Fruit fly (Drosophila melanogaster) whole organism, pupa: ENCODE data around the gene HP1c.

Experiments used
- CG10348 ChIP-seq: fragments of 200-800 bp; sonication (Bioruptor generic); IDR thresholded peaks from 2 replicates; pipeline ENCODE4 v1.3.6; 2022; ENCODE audit warnings: missing biosample characterization, missing genetic modification characterization
- CG12605 ChIP-seq: fragments of 200-800 bp; sonication (Bioruptor generic); IDR thresholded peaks from 2 replicates; pipeline ENCODE4 v1.3.6; 2022; ENCODE audit warnings: missing biosample characterization, missing genetic modification characterization
- CG13204 ChIP-seq: fragments of 200-800 bp; sonication (Bioruptor generic); optimal IDR thresholded peaks from 2 replicates; lab custom pipeline; 2018; ENCODE audit warnings: missing biosample characterization, mild to moderate bottlenecking, missing genetic modification characterization, moderate library complexity
- CG14655 ChIP-seq: fragments of 200-800 bp; sonication (Bioruptor generic); optimal IDR thresholded peaks from 3 replicates; lab custom pipeline; 2017; ENCODE audit warnings: mild to moderate bottlenecking, missing biosample characterization, missing genetic modification reagents, missing genetic modification characterization
- CG15710 ChIP-seq: fragments of 200-800 bp; sonication (Bioruptor generic); optimal IDR thresholded peaks from 2 replicates; lab custom pipeline; 2018; ENCODE audit warnings: missing biosample characterization, mild to moderate bottlenecking, missing genetic modification characterization, moderate library complexity
- CG17806 ChIP-seq: fragments of 200-800 bp; sonication (Bioruptor generic); optimal IDR thresholded peaks from 2 replicates; lab custom pipeline; 2018; ENCODE audit warnings: missing biosample characterization, mild to moderate bottlenecking, missing genetic modification characterization, moderate library complexity
- CG32121 ChIP-seq: fragments of 200-800 bp; sonication (Bioruptor generic); IDR thresholded peaks from 2 replicates; pipeline ENCODE4 v1.3.6; 2022; ENCODE audit warnings: missing biosample characterization, missing genetic modification characterization
- CG34367 ChIP-seq: fragments of 200-800 bp; sonication (Bioruptor generic); optimal IDR thresholded peaks from 2 replicates; lab custom pipeline; 2018; ENCODE audit warnings: missing biosample characterization, mild to moderate bottlenecking, missing genetic modification characterization
- CG4496 ChIP-seq: fragments of 200-800 bp; sonication (Bioruptor generic); IDR thresholded peaks from 3 replicates; pipeline ENCODE4 v1.3.6; 2022; ENCODE audit warnings: missing biosample characterization, missing genetic modification characterization
- CG8159 ChIP-seq: fragments of 200-800 bp; sonication (Bioruptor generic); optimal IDR thresholded peaks from 3 replicates; lab custom pipeline; 2018; ENCODE audit warnings: missing biosample characterization, mild to moderate bottlenecking, missing genetic modification characterization, moderate library complexity
- CG8301 ChIP-seq: fragments of 200-800 bp; sonication (Bioruptor generic); optimal IDR thresholded peaks from 2 replicates; lab custom pipeline; 2018; ENCODE audit warnings: missing biosample characterization, mild to moderate bottlenecking, missing genetic modification characterization
- CG9948 ChIP-seq: fragments of 200-800 bp; sonication (Bioruptor generic); optimal IDR thresholded peaks from 2 replicates; lab custom pipeline; 2018; ENCODE audit warnings: missing biosample characterization, mild to moderate bottlenecking, missing genetic modification characterization, moderate library complexity
- D1 ChIP-seq: fragments of 200-800 bp; sonication (Bioruptor generic); optimal IDR thresholded peaks from 2 replicates; lab custom pipeline; 2018; ENCODE audit warnings: missing biosample characterization, mild to moderate bottlenecking, missing genetic modification characterization, moderate library complexity
- EcR ChIP-seq: fragments of 200-800 bp; sonication (Bioruptor generic); optimal IDR thresholded peaks from 3 replicates; lab custom pipeline; 2019; ENCODE audit warnings: missing biosample characterization, missing genetic modification characterization, mild to moderate bottlenecking, moderate library complexity, missing genetic modification reagents
- Ets98B ChIP-seq: fragments of 200-800 bp; sonication (Bioruptor generic); IDR thresholded peaks from 2 replicates; pipeline ENCODE4 v1.3.6; 2022; ENCODE audit warnings: missing biosample characterization, missing genetic modification characterization
- Pif1A ChIP-seq: fragments of 200-800 bp; sonication (Bioruptor generic); optimal IDR thresholded peaks from 3 replicates; lab custom pipeline; 2016; ENCODE audit warnings: missing biosample characterization, missing genetic modification characterization
- Pif1B ChIP-seq: fragments of 200-800 bp; sonication (Bioruptor generic); optimal IDR thresholded peaks from 3 replicates; lab custom pipeline; 2016; ENCODE audit warnings: missing biosample characterization, missing genetic modification characterization
- Snoo ChIP-seq: fragments of 200-800 bp; sonication (Bioruptor generic); optimal IDR thresholded peaks from 3 replicates; lab custom pipeline; 2017; ENCODE audit warnings: missing biosample characterization, mild to moderate bottlenecking, missing genetic modification characterization, inconsistent platforms
- fd96Ca ChIP-seq: fragments of 200-800 bp; sonication (Bioruptor generic); IDR thresholded peaks from 3 replicates; pipeline ENCODE4 v1.3.6; 2022; ENCODE audit warnings: missing biosample characterization, missing genetic modification characterization
- gl ChIP-seq: fragments of 200-800 bp; sonication (Bioruptor generic); optimal IDR thresholded peaks from 2 replicates; lab custom pipeline; 2018; ENCODE audit warnings: missing biosample characterization, mild to moderate bottlenecking, missing genetic modification characterization
- rn ChIP-seq: fragments of 200-800 bp; sonication (Bioruptor generic); IDR thresholded peaks from 2 replicates; pipeline ENCODE4 v1.3.6; 2022; ENCODE audit warnings: missing biosample characterization, missing genetic modification characterization

Gene HP1c

DNA sequence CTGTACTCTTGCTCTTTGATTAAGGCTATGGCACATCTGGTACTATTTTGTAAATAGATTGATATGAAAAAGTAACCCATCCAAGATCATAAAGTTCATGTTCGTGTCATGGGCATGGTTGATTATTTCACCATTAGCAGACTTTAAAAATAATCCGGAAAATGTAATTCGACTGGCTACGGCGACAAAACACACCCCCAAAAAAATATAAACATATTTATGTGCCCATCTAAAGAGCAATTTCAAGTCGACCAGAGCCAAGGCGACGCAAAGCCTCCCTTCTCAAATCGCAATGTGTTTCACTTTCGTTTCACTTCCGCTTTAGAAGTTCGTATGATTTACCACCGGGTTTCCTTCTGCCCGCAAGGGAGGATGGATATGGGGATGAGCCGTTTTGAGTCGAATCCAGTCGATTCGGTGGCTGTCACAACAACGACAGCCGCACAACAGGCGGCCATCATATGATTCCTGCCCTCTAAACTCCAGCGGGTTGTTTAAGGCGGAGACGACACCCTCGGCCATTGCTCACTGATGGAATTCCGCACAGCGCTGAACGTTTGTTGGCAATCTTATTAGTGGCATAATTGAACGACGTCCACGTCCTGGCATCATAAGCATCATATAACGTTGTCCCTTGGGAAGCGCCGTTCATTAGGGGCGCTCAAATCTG, 26.3 kb upstream of the HP1c start:
- TF ChIP-seq CG8159 = no peak
- TF ChIP-seq CG4496 = no peak
- no peak for TF ChIP-seq Pif1A (GFP tag; lab: Kevin White, UChicago)
- TF ChIP-seq gl (tag; lab: Kevin White, UChicago) = no peak
- TF ChIP-seq Ets98B (GFP tag; lab: Robert Waterston, UW) = no peak
- no peak for TF ChIP-seq CG9948 (tag; lab: Kevin White, UChicago)
- no peak for TF ChIP-seq Snoo
- TF ChIP-seq EcR = no peak

DNA sequence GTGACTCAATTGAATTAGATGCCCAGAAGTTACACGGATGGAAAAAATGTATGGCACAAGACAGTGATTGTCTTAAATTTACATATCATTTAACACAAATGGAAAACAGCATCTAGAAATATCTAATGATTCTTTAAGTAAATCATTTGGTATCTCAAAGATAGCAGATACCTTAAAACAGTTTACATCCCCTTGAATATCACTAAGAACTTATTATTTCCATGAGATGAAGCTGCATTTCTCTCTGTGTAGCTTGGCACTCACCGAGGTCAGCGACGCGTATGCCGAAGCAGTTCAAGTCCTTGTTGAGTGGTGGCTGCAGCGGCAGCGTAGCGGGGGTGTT, 25.8 kb upstream of the HP1c start:
- TF ChIP-seq CG4496 = no peak
- TF ChIP-seq gl (tag; lab: Kevin White, UChicago) = no peak
- TF ChIP-seq CG15710 = no peak

DNA sequence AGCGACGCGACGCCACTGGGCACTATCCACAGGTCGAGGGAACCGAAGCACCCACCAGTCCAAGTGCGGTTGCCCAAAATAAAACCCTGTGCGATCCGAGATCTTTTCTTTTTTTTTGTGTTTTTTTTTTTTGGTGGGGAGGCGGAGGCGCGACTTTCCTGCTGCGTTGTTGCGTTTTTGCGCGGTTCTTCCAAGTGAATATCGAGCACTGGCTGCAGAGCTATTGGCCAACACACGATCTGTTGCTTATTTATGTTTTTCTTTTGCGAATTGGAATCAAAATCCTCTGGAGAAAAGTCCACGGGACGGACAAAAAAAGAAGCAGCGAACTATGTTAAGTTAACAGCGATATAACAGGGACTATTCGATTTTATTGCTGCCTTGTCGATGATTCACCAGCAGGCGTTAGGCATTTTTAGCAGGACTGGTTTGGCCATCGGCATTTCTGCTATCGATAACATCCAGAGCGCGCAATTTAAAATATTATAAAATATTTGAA, 24.6 kb upstream of the HP1c start, which contains the start of gene wge:
wge (minus strand) TSS at position 343 of the 499 bp plus-strand sequence.
- TF ChIP-seq Snoo (peak; percentile 59), Pif1A (GFP tag; lab: Kevin White, UChicago) (peak; percentile 83), CG34367 (tag; lab: Kevin White, UChicago) (peak; percentile 68), CG13204 (peak; percentile 86), CG12605 (peak; percentile 76; the same call in 1 of the 2 replicates), CG10348 (no peak), Pif1B (GFP tag; lab: Kevin White, UChicago) (peak; percentile 66), CG8301 (tag; lab: Kevin White, UChicago) (peak; percentile 72), CG9948 (tag; lab: Kevin White, UChicago) (peak; percentile 62), fd96Ca (GFP tag; lab: Robert Waterston, UW) (peak; percentile 57; the same call in 2 of the 3 replicates), EcR (peak; percentile 5), D1 (no peak), rn (peak; percentile 48; the same call in 1 of the 2 replicates), CG15710 (peak; percentile 81), CG17806 (tag; lab: Kevin White, UChicago) (peak; percentile 62), CG4496 (peak; percentile 80; the same call in 2 of the 3 replicates), Ets98B (GFP tag; lab: Robert Waterston, UW) (peak; percentile 66), CG8159 (peak; percentile 80), CG14655 (GFP tag; lab: Kevin White, UChicago) (peak; percentile 86), CG32121 (GFP tag; lab: Robert Waterston, UW) (peak; percentile 61), gl (tag; lab: Kevin White, UChicago) (peak; percentile 84)

DNA sequence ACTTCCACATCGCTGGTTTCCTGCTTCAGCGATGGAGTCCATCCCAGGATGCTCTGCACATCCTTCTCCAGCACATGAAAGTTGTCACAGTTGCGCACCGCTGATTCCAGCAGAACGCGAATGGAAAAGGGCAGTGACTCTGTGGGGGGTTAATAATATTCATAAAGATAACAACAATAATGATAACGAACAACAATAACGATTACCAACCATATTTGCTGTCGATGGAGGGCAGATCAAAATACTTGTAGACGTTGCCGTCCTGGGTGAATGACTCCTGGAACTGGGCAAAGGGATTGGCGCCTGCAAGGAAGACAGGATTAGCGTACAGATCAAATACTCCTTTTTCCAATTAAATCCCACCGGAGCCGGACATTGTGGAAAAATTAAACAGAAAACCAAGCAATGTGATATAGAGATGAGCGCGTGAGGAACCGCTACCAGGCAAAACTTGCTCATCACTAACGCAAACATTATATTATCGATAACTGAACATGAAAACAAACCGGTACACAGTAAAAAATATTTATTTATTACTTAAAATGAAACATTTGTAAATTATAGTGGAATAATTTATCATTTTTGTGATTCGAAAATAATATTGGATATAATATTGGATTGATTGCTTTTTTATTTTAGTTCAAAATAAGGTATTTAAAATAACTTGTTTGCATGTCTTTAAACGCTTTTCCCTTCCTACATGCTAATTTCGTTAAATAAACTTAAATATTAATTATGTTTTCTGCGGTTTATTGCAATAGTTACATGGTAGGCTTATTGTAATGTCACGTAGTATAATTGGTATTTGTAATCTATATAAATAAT, 21.1 kb upstream of the HP1c start, which contains the start of gene Irp-1A:
Irp-1A (minus strand) TSS at position 439 of the 825 bp plus-strand sequence.
- TF ChIP-seq Snoo = peak; percentile 45
- no peak for TF ChIP-seq CG10348
- TF ChIP-seq Ets98B (GFP tag; lab: Robert Waterston, UW) = peak; percentile 71
- peak; percentile 67 for TF ChIP-seq CG15710
- TF ChIP-seq CG34367 (tag; lab: Kevin White, UChicago) = peak; percentile 51
- TF ChIP-seq CG17806 (tag; lab: Kevin White, UChicago) = peak; percentile 72
- no peak for TF ChIP-seq rn
- peak; percentile 86 for TF ChIP-seq CG12605
- peak; percentile 38 for TF ChIP-seq Pif1B (GFP tag; lab: Kevin White, UChicago)
- TF ChIP-seq CG8301 (tag; lab: Kevin White, UChicago) = peak; percentile 72
- peak; percentile 48; the same call in 2 of the 3 replicates for TF ChIP-seq CG4496
- TF ChIP-seq D1 = no peak
- peak; percentile 12 for TF ChIP-seq gl (tag; lab: Kevin White, UChicago)
- peak; percentile 2 for TF ChIP-seq Pif1A (GFP tag; lab: Kevin White, UChicago)
- TF ChIP-seq EcR = peak; percentile 86
- TF ChIP-seq CG14655 (GFP tag; lab: Kevin White, UChicago) = peak; percentile 66
- TF ChIP-seq CG13204 = no peak
- peak; percentile 77 for TF ChIP-seq CG8159
- peak; percentile 73 for TF ChIP-seq CG9948 (tag; lab: Kevin White, UChicago)
- no peak for TF ChIP-seq fd96Ca (GFP tag; lab: Robert Waterston, UW)
- peak; percentile 72; the same call in 1 of the 2 replicates for TF ChIP-seq CG32121 (GFP tag; lab: Robert Waterston, UW)

DNA sequence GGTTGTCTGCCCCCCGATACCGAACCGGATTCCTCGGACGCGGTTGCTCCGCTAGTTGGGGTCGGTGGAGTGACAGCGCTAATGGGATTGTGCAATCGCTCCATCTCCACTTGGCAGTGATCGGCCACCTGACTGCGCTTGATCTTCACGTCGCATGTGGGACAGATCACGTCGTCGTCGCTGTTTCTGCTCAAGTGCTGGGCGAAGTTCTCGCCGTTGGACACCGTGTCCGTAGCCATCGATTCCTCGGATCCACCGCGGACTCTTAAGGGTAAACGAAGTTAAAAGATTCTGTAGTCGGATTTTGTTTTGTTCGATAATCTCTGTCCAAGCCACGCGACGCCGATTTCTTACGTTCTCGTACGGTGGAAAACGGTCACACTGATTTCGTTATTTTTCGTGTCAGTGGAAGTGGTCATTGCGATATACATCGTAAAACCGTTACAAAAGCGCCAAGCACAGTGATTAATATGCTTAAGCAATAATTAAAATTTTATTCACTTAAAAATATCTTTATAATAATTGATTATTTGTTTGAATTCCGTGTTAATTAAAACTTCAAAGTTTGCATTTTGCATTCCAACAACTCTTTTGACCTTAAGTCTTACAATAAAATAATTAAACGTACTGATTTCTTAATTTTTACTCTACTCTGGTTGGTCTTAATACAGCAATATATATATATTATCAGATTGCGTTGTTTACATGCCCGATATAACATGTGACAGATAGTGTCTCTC, 19.2 kb upstream of the HP1c start, which contains the start of gene RNF220:
RNF220 (minus strand) TSS at position 384 of the 740 bp plus-strand sequence.
- no peak for TF ChIP-seq CG34367 (tag; lab: Kevin White, UChicago)
- no peak for TF ChIP-seq Pif1B (GFP tag; lab: Kevin White, UChicago)
- no peak for TF ChIP-seq CG13204
- no peak for TF ChIP-seq CG17806 (tag; lab: Kevin White, UChicago)
- no peak for TF ChIP-seq CG9948 (tag; lab: Kevin White, UChicago)
- peak; percentile 25 for TF ChIP-seq CG8159
- TF ChIP-seq fd96Ca (GFP tag; lab: Robert Waterston, UW) = no peak
- TF ChIP-seq CG14655 (GFP tag; lab: Kevin White, UChicago) = peak; percentile 41
- TF ChIP-seq CG32121 (GFP tag; lab: Robert Waterston, UW) = no peak; the same call in 1 of the 2 replicates
- TF ChIP-seq rn = no peak
- no peak for TF ChIP-seq CG10348
- TF ChIP-seq CG15710 = peak; percentile 2
- 0 out of 3 replicates have a peak, but pooled peaks have one; percentile 29 for TF ChIP-seq CG4496
- TF ChIP-seq Snoo = peak; percentile 1
- no peak for TF ChIP-seq Ets98B (GFP tag; lab: Robert Waterston, UW)
- TF ChIP-seq D1 = no peak
- TF ChIP-seq gl (tag; lab: Kevin White, UChicago) = no peak
- no peak for TF ChIP-seq EcR
- TF ChIP-seq CG8301 (tag; lab: Kevin White, UChicago) = no peak
- no peak for TF ChIP-seq Pif1A (GFP tag; lab: Kevin White, UChicago)
- TF ChIP-seq CG12605 = no peak
- TF ChIP-seq, all 21 proteins: peak for 5
